Worm (Caenorhabditis elegans) whole organism, L4 larva: ENCODE measurements around the gene F01D5.8.
A peak's percentile ranks its signal among the peaks of the same experiment; 100 is the strongest.

Experiments
- D1046.2 ChIP-seq: fragments of 200-800 bp; sonication (Bioruptor generic); IDR thresholded peaks from 2 replicates; pipeline ENCODE4 v1.3.6; 2022; ENCODE audit warnings: missing genetic modification characterization, missing compliant biosample characterization
- F10B5.3 ChIP-seq: sonication (generic microtip); optimal IDR thresholded peaks from 2 replicates; lab custom pipeline; 2016; ENCODE audit warnings: mild to moderate bottlenecking, missing genetic modification characterization, missing compliant biosample characterization
- R02D3.7 ChIP-seq: fragments of 150-350 bp; sonication (generic microtip); optimal IDR thresholded peaks from 3 replicates; lab custom pipeline; 2014; ENCODE audit warnings: missing biosample characterization, missing genetic modification characterization
- Y105C5A.15 ChIP-seq: fragments of 200-800 bp; sonication (Bioruptor generic); IDR thresholded peaks from 2 replicates; pipeline ENCODE4 v1.3.6; 2022; ENCODE audit warnings: missing genetic modification characterization, missing compliant biosample characterization
- ZK337.2 ChIP-seq: fragments of 200-800 bp; sonication (Bioruptor generic); IDR thresholded peaks from 2 replicates; pipeline ENCODE4 v1.3.6; 2022; ENCODE audit warnings: missing genetic modification reagents, missing genetic modification characterization, missing compliant biosample characterization
- aha-1 ChIP-seq: fragments of 150-350 bp; peaks from one replicate; lab custom pipeline; 2014; ENCODE audit warnings: missing biosample characterization, missing genetic modification characterization
- aly-2 ChIP-seq: sonication (generic microtip); optimal IDR thresholded peaks from 2 replicates; lab custom pipeline; 2018; ENCODE audit warnings: missing biosample characterization, missing genetic modification characterization
- ceh-20 ChIP-seq: fragments of 200-800 bp; sonication (Bioruptor generic); IDR thresholded peaks from 2 replicates; pipeline ENCODE4 v1.3.6; 2022; ENCODE audit warnings: missing genetic modification reagents, missing genetic modification characterization, missing compliant biosample characterization
- ceh-28 ChIP-seq: fragments of 150-350 bp; optimal IDR thresholded peaks from 2 replicates; lab custom pipeline; 2014; ENCODE audit warnings: missing biosample characterization, missing genetic modification reagents, missing genetic modification characterization
- ces-1 ChIP-seq: fragments of 150-350 bp; sonication (generic microtip); optimal IDR thresholded peaks from 4 replicates; lab custom pipeline; 2014; ENCODE audit warnings: missing biosample characterization, missing genetic modification reagents, missing genetic modification characterization
- cey-2 ChIP-seq: sonication (generic microtip); optimal IDR thresholded peaks from 3 replicates; lab custom pipeline; 2017; ENCODE audit warnings: missing genetic modification characterization, mild to moderate bottlenecking, missing compliant biosample characterization, antibody characterized with exemption, borderline replicate concordance; ENCODE audit not compliant: insufficient read depth
- daf-12 ChIP-seq: fragments of 150-350 bp; optimal IDR thresholded peaks from 2 replicates; lab custom pipeline; 2014; ENCODE audit warnings: missing biosample characterization, missing genetic modification reagents, missing genetic modification characterization
- daf-19 ChIP-seq: fragments of 200-800 bp; sonication (Bioruptor generic); conservative IDR thresholded peaks from 2 replicates; pipeline ENCODE4 v1.3.6; 2022; ENCODE audit warnings: missing genetic modification characterization, missing compliant biosample characterization
- daf-8 ChIP-seq: fragments of 200-800 bp; sonication (Bioruptor generic); IDR thresholded peaks from 2 replicates; pipeline ENCODE4 v1.3.6; 2022; ENCODE audit warnings: missing genetic modification characterization, missing compliant biosample characterization
- dmd-6 ChIP-seq: fragments of 200-800 bp; sonication (Bioruptor generic); IDR thresholded peaks from 2 replicates; pipeline ENCODE4 v1.3.6; 2022; ENCODE audit warnings: missing genetic modification reagents, missing genetic modification characterization, missing compliant biosample characterization
- dmd-9 ChIP-seq: fragments of 200-800 bp; sonication (Bioruptor generic); IDR thresholded peaks from 2 replicates; pipeline ENCODE4 v1.3.6; 2022; ENCODE audit warnings: missing genetic modification reagents, missing genetic modification characterization, missing compliant biosample characterization
- dve-1 ChIP-seq: sonication (generic microtip); optimal IDR thresholded peaks from 2 replicates; lab custom pipeline; 2017; ENCODE audit warnings: antibody characterized with exemption, mild to moderate bottlenecking, missing genetic modification characterization, missing compliant biosample characterization; ENCODE audit not compliant: insufficient read depth
- egl-43 ChIP-seq: fragments of 200-800 bp; sonication (Bioruptor generic); IDR thresholded peaks from 2 replicates; pipeline ENCODE4 v1.3.6; 2022; ENCODE audit warnings: missing genetic modification reagents, missing genetic modification characterization, missing compliant biosample characterization
- hlh-11 ChIP-seq: fragments of 200-800 bp; sonication (Bioruptor generic); optimal IDR thresholded peaks from 2 replicates; lab custom pipeline; 2018; ENCODE audit warnings: mild to moderate bottlenecking, missing genetic modification characterization, missing compliant biosample characterization
- hlh-30 ChIP-seq: sonication (generic microtip); optimal IDR thresholded peaks from 2 replicates; lab custom pipeline; 2017; ENCODE audit warnings: antibody characterized with exemption, mild to moderate bottlenecking, missing genetic modification characterization, missing compliant biosample characterization; ENCODE audit not compliant: insufficient read depth
- jun-1 ChIP-seq: fragments of 150-350 bp; optimal IDR thresholded peaks from 2 replicates; lab custom pipeline; 2014; ENCODE audit warnings: missing biosample characterization, missing genetic modification reagents, missing genetic modification characterization
- lin-15B ChIP-seq: fragments of 150-350 bp; sonication (generic microtip); optimal IDR thresholded peaks from 3 replicates; lab custom pipeline; 2014; ENCODE audit warnings: missing biosample characterization, missing genetic modification characterization
- lir-3 ChIP-seq: sonication (generic microtip); optimal IDR thresholded peaks from 2 replicates; lab custom pipeline; 2016; ENCODE audit warnings: mild to moderate bottlenecking, missing genetic modification characterization, missing compliant biosample characterization
- madf-5 ChIP-seq, 2 experiments: fragments of 200-800 bp; sonication (Bioruptor generic); IDR thresholded peaks; 2 replicates each; pipeline ENCODE4 v1.3.6; 2022; ENCODE audit warnings: missing compliant biosample characterization in 2 of 2, missing genetic modification characterization in 2 of 2
- madf-9 ChIP-seq: fragments of 200-800 bp; sonication (Bioruptor generic); conservative IDR thresholded peaks from 2 replicates; pipeline ENCODE4 v1.3.6; 2022; ENCODE audit warnings: missing genetic modification reagents, missing genetic modification characterization, missing compliant biosample characterization
- mes-2 ChIP-seq: sonication (generic microtip); optimal IDR thresholded peaks from 2 replicates; lab custom pipeline; 2016; ENCODE audit warnings: missing genotype, mild to moderate bottlenecking, missing genetic modification characterization, missing compliant biosample characterization; ENCODE audit not compliant: poor library complexity, severe bottlenecking
- nhr-10 ChIP-seq: fragments of 150-350 bp; optimal IDR thresholded peaks from 2 replicates; lab custom pipeline; 2014; ENCODE audit warnings: missing biosample characterization, missing genetic modification characterization
- nhr-102 ChIP-seq: sonication (generic microtip); optimal IDR thresholded peaks from 2 replicates; lab custom pipeline; 2016; ENCODE audit warnings: mild to moderate bottlenecking, missing genetic modification characterization, moderate library complexity, missing compliant biosample characterization
- nhr-11 ChIP-seq: fragments of 150-350 bp; optimal IDR thresholded peaks from 2 replicates; lab custom pipeline; 2014; ENCODE audit warnings: missing biosample characterization, missing genetic modification characterization
- nhr-111 ChIP-seq: fragments of 200-800 bp; sonication (Bioruptor generic); optimal IDR thresholded peaks from 2 replicates; lab custom pipeline; 2018; ENCODE audit warnings: mild to moderate bottlenecking, missing genetic modification characterization, missing compliant biosample characterization
- nhr-25 ChIP-seq: sonication (generic microtip); optimal IDR thresholded peaks from 2 replicates; lab custom pipeline; 2017; ENCODE audit warnings: missing genetic modification characterization, mild to moderate bottlenecking, missing compliant biosample characterization, antibody characterized with exemption, moderate library complexity, borderline replicate concordance; ENCODE audit not compliant: insufficient read depth
- nhr-42 ChIP-seq: fragments of 200-800 bp; sonication (Bioruptor generic); IDR thresholded peaks from 2 replicates; pipeline ENCODE4 v1.3.6; 2022; ENCODE audit warnings: missing genetic modification characterization, missing compliant biosample characterization
- nhr-48 ChIP-seq: sonication (generic microtip); optimal IDR thresholded peaks from 2 replicates; lab custom pipeline; 2016; ENCODE audit warnings: mild to moderate bottlenecking, missing genetic modification characterization, missing compliant biosample characterization
- nhr-6 ChIP-seq: fragments of 150-350 bp; optimal IDR thresholded peaks from 2 replicates; lab custom pipeline; 2014; ENCODE audit warnings: missing biosample characterization, missing genetic modification characterization
- nhr-76 ChIP-seq: fragments of 150-350 bp; optimal IDR thresholded peaks from 2 replicates; lab custom pipeline; 2014; ENCODE audit warnings: missing biosample characterization, missing genetic modification characterization
- nhr-77 ChIP-seq: fragments of 150-350 bp; optimal IDR thresholded peaks from 2 replicates; lab custom pipeline; 2014; ENCODE audit warnings: missing biosample characterization, missing genetic modification characterization
- pqm-1 ChIP-seq: sonication (generic microtip); optimal IDR thresholded peaks from 2 replicates; lab custom pipeline; 2017; ENCODE audit warnings: missing biosample characterization, missing genetic modification characterization
- set-16 ChIP-seq: fragments of 200-800 bp; sonication (Bioruptor generic); IDR thresholded peaks from 2 replicates; pipeline ENCODE4 v1.3.6; 2022; ENCODE audit warnings: missing genetic modification reagents, missing genetic modification characterization, missing compliant biosample characterization
- tag-97 ChIP-seq: fragments of 200-800 bp; sonication (Bioruptor generic); IDR thresholded peaks from 2 replicates; pipeline ENCODE4 v1.3.6; 2022; ENCODE audit warnings: missing genetic modification characterization, missing compliant biosample characterization
- tra-1 ChIP-seq: fragments of 200-800 bp; sonication (Bioruptor generic); IDR thresholded peaks from 2 replicates; pipeline ENCODE4 v1.3.6; 2022; ENCODE audit warnings: missing genetic modification reagents, missing genetic modification characterization, missing compliant biosample characterization
- unc-39 ChIP-seq: sonication (generic microtip); optimal IDR thresholded peaks from 2 replicates; lab custom pipeline; 2017; ENCODE audit warnings: missing biosample characterization, missing genetic modification characterization
- unc-62 ChIP-seq, 3 experiments: fragments of 150-350 bp in 1 of 3; sonication (generic microtip); optimal IDR thresholded peaks in 2 of 3; peaks in 1 of 3; 1 replicate in 1 of 3; 2 replicates in 2 of 3; lab custom pipeline; 2014 to 2017; ENCODE audit warnings: missing biosample characterization in 3 of 3, missing genetic modification characterization in 3 of 3, missing genetic modification reagents in 3 of 3, missing genotype in 1 of 3
- vab-7 ChIP-seq: fragments of 200-800 bp; sonication (Bioruptor generic); IDR thresholded peaks from 2 replicates; pipeline ENCODE4 v1.3.6; 2022; ENCODE audit warnings: missing genetic modification reagents, missing genetic modification characterization, missing compliant biosample characterization
- zfp-2 ChIP-seq: sonication (generic microtip); optimal IDR thresholded peaks from 2 replicates; lab custom pipeline; 2016; ENCODE audit warnings: mild to moderate bottlenecking, missing genetic modification characterization, missing compliant biosample characterization
- zip-11 ChIP-seq: fragments of 200-800 bp; sonication (Bioruptor generic); IDR thresholded peaks from 2 replicates; pipeline ENCODE4 v1.3.6; 2022; ENCODE audit warnings: missing genetic modification characterization, missing compliant biosample characterization
- zip-2 ChIP-seq: fragments of 150-350 bp; optimal IDR thresholded peaks from 2 replicates; lab custom pipeline; 2014; ENCODE audit warnings: missing biosample characterization, missing genetic modification characterization

Gene F01D5.8

ce11 chrII:14059767-14060166 lies 49.3 kb downstream of the F01D5.8 start, which contains the start of gene rpb-11 (continued):
- TF ChIP-seq tra-1 (GFP tag; lab: Robert Waterston, UW) = peak; percentile 73
- no peak for TF ChIP-seq tag-97
- TF ChIP-seq daf-8 = no peak
- TF ChIP-seq nhr-10 (tag; lab: Kevin White, UChicago) = no peak
- no peak for TF ChIP-seq D1046.2
- TF ChIP-seq madf-5 (GFP tag; IDR thresholded peaks at IDR 0.05; lab: Robert Waterston, UW) = 0 out of 4 replicates have a peak, but pooled peaks of 1 of the 2 experiments have one; percentile 53
- TF ChIP-seq F10B5.3 (tag; lab: Kevin White, UChicago) = peak; percentile 83
- peak; percentile 83; the same call in 1 of the 2 replicates for TF ChIP-seq ceh-20 (GFP tag; lab: Robert Waterston, UW)
- no peak for TF ChIP-seq set-16 (GFP tag; lab: Robert Waterston, UW)
- no peak for TF ChIP-seq Y105C5A.15 (GFP tag; lab: Robert Waterston, UW)
- TF ChIP-seq nhr-111 = no peak
- TF ChIP-seq jun-1 (tag; lab: Kevin White, UChicago) = peak; percentile 48

DNA sequence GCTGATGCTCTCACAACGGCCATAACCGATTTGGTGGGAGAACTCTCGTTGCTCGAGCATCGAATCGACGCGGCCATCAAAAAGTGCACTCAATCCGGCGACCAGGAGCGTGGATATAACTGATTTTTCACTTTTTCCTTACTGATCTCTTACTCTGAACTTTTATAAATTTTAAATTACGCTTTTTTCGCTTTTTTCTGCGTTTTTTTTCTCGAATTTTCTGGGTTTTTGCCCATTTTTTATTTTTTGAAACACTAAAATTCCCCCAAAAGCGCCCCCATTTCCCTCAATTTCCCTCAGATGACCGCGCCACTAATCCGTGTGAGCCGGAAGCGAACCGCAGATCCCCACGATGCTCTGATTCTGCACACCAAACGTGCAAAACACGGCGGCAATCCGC lies 49.9 kb downstream of the F01D5.8 start, which contains the start of gene W01G7.4:
W01G7.4 (plus strand) TSS at position 301 of the 400 bp plus-strand sequence.
- TF ChIP-seq daf-19 (no peak), aha-1 (tag; lab: Kevin White, UChicago) (peak; percentile 36), nhr-25 (tag; lab: Kevin White, UChicago) (no peak), nhr-102 (no peak), tag-97 (no peak), vab-7 (no peak), daf-12 (tag; lab: Kevin White, UChicago) (no peak), nhr-76 (tag; lab: Kevin White, UChicago) (no peak), hlh-30 (no peak), zip-11 (GFP tag; lab: Robert Waterston, UW) (no peak), zfp-2 (tag; lab: Kevin White, UChicago) (no peak), lir-3 (no peak), dve-1 (tag; lab: Kevin White, UChicago) (no peak), egl-43 (GFP tag; lab: Robert Waterston, UW) (no peak), nhr-42 (GFP tag; lab: Robert Waterston, UW) (no peak), mes-2 (peak; percentile 27)

DNA sequence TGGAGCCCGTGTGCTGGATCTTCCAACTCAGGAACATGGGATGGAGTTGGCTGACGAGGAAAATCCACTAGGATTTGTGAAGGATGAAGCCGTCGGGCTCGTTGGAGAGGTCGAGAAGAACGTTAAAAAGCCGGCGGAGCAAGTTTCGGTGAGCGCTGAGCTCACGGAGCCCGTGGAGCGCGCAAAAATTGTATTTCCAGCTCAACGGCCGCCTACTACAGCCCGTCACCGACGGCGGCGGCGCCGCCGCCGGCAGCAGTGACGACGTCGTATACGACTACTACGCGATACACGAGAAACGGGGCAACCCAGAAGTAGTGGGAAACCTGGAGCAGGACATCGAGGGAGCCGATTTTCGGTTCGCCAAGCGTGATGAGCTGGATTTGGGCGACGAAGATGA lies 50.4 kb downstream of the F01D5.8 start:
- peak; percentile 6; the same call in 1 of the 2 replicates for TF ChIP-seq zip-11 (GFP tag; lab: Robert Waterston, UW)
- TF ChIP-seq unc-62 (GFP tag; optimal IDR thresholded peaks at IDR 0.05 in 1 of 2; lab: Kevin White, UChicago) = peak in 1 of 2 experiments; percentile 59
- no peak for TF ChIP-seq unc-62 (tag; optimal IDR thresholded peaks at IDR 0.05; lab: Kevin White, UChicago)
- TF ChIP-seq pqm-1 (tag; lab: Kevin White, UChicago) = no peak
- TF ChIP-seq madf-9 = no peak
- peak; percentile 88 for TF ChIP-seq set-16 (GFP tag; lab: Robert Waterston, UW)
- TF ChIP-seq nhr-6 = no peak
- TF ChIP-seq zip-2 (tag; lab: Kevin White, UChicago) = no peak
- TF ChIP-seq nhr-48 (tag; lab: Kevin White, UChicago) = no peak
- TF ChIP-seq ces-1 (GFP tag; lab: Kevin White, UChicago) = no peak
- no peak for TF ChIP-seq dmd-6 (GFP tag; lab: Robert Waterston, UW)

ce11 chrII:14063044-14063500 lies 52.6 kb downstream of the F01D5.8 start, which contains the start of gene lem-2:
Gene lem-2 (plus strand): TSS chrII:14063450.
- peak; percentile 84 for TF ChIP-seq nhr-77 (tag; lab: Kevin White, UChicago)
- TF ChIP-seq dmd-9 (GFP tag; lab: Robert Waterston, UW) = no peak
- TF ChIP-seq cey-2 (tag; lab: Kevin White, UChicago) = no peak
- peak; percentile 70 for TF ChIP-seq ZK337.2 (GFP tag; lab: Robert Waterston, UW)
- TF ChIP-seq daf-12 (tag; lab: Kevin White, UChicago) = no peak
- TF ChIP-seq madf-9 = 0 out of 2 replicates have a peak, but pooled peaks have one; percentile 34
- no peak for TF ChIP-seq unc-39 (tag; lab: Kevin White, UChicago)
- peak; percentile 30 for TF ChIP-seq nhr-11 (tag; lab: Kevin White, UChicago)
- peak in 1 of 2 experiments; percentile 59 for TF ChIP-seq unc-62 (GFP tag; optimal IDR thresholded peaks at IDR 0.05 in 1 of 2; lab: Kevin White, UChicago)
- no peak for TF ChIP-seq unc-62 (tag; optimal IDR thresholded peaks at IDR 0.05; lab: Kevin White, UChicago)
- no peak for TF ChIP-seq R02D3.7 (tag; lab: Kevin White, UChicago)
- TF ChIP-seq aly-2 (tag; lab: Kevin White, UChicago) = no peak
- TF ChIP-seq nhr-48 (tag; lab: Kevin White, UChicago) = no peak
- peak; percentile 36 for TF ChIP-seq hlh-11 (tag; lab: Kevin White, UChicago)
- peak; percentile 22 for TF ChIP-seq nhr-6
- no peak for TF ChIP-seq ceh-28 (tag; lab: Kevin White, UChicago)
- TF ChIP-seq lin-15B (tag; lab: Kevin White, UChicago) = no peak
